Fruit fly (Drosophila melanogaster): ENCODE measurements around the gene eIF5.

DNA sequence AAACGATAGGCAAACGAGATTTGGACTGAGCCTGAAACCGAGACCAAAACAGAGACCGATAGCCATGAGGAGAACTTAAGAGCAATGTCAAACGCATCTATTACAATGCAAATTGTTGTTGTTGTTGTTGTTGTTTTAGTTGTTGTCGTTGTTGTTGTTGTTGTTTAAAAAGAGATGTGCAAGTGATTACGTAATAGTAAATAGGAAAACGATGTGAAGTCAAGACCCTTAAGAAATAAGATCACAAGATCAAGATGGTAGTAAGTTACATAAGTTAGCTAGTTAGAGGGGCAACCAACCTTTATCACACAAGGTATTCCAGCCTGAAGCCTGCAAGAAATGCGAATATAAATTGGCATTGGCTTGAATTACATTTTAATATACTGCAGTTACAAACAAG lies 41.7 kb downstream of the eIF5 start:
- no peak for TF ChIP-seq seq (GFP tag; IDR thresholded peaks at IDR 0.05)
- TF ChIP-seq Meics (GFP tag; optimal IDR thresholded peaks at IDR 0.05) = no peak
- no peak for TF ChIP-seq CG10321 (GFP tag; IDR thresholded peaks at IDR 0.05)
- TF ChIP-seq Gsc (GFP tag; IDR thresholded peaks at IDR 0.05) = no peak
- no peak for TF ChIP-seq Dip2 (GFP tag; IDR thresholded peaks at IDR 0.05)
- TF ChIP-seq sens (GFP tag) = no peak
- TF ChIP-seq CG32532 (GFP tag; IDR thresholded peaks at IDR 0.05) = no peak
- no peak for TF ChIP-seq Scr (GFP tag; IDR thresholded peaks at IDR 0.05; ENCODE audit: partially characterized antibody)
- no peak for TF ChIP-seq danr (GFP tag; IDR thresholded peaks at IDR 0.05)
- TF ChIP-seq CG6791 (GFP tag; IDR thresholded peaks at IDR 0.05; ENCODE audit: partially characterized antibody) = no peak
- no peak for TF ChIP-seq Poxn (GFP tag; IDR thresholded peaks at IDR 0.05)
- no peak for TF ChIP-seq CG34376 (GFP tag; optimal IDR thresholded peaks at IDR 0.05)
- TF ChIP-seq Drgx (GFP tag; IDR thresholded peaks at IDR 0.05) = no peak

Measured in whole organism, embryonic.